Worm (Caenorhabditis elegans): ENCODE data around the gene clk-2.

- TF ChIP-seq ztf-29 (GFP tag; IDR thresholded peaks at IDR 0.05) (no peak), flt-1 (GFP tag; IDR thresholded peaks at IDR 0.05) (no peak)
Measured at ce11 chrIII:7565247-7565646, 46.9 kb upstream of the clk-2 start, which contains the start of gene ttr-8.

Measured in whole organism, midembryonic.